2 fruit fly cellular contexts compared by ENCODE assay signal in the genomic region with DNA sequence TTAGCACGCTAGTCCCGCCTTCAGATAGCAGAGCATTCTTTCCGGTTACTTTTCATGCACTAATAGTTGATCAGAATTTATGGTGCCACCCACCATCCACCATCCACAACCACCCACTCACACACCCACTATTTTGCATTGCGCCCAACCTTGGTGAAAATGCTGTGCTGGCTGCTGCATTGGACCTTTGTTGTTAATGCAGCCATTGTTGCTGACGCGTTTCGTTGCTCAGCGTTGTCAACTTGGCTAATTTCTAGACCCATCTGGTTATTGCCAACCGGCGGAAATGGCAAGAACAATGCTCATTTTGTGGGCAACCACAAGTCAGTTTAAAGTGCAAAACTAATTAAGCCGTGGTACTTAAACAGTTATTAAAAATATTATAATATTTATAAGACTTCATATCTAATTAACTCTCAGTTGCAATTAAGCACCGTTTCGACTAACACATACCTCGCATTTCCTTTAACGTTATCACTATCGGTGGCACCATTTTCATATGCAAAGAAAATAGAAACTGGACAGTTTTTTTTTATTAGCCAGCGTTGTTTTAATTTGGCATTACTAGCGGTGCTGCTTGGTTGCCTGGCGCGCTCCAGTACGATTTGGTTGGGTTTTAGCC.
A peak's percentile ranks its signal among the peaks of the same experiment; 100 is the strongest.
TF ChIP-seq lines count a peak whose summit lies in the region.

No protein-coding gene starts in this region.

- no peak for TF ChIP-seq CTCF in whole organism, embryonic (GFP tag; optimal IDR thresholded peaks at IDR 0.05; lab: Kevin White, UChicago)

TF ChIP-seq in whole organism, adult, 20 proteins besides CTCF, POLR2A, EP300 and RAD21:
- TF ChIP-seq ovo (GFP tag; optimal IDR thresholded peaks at IDR 0.05; lab: Kevin White, UChicago) = no peak
- peak; percentile 91 for TF ChIP-seq tj (GFP tag; optimal IDR thresholded peaks at IDR 0.05; lab: Kevin White, UChicago)
- TF ChIP-seq CG1620 (GFP tag; optimal IDR thresholded peaks at IDR 0.05; lab: Kevin White, UChicago) = no peak

TF ChIP-seq in whole organism, embryonic, 481 proteins besides CTCF, POLR2A, EP300 and RAD21:
- TF ChIP-seq CG6791 (GFP tag; IDR thresholded peaks at IDR 0.05; lab: Robert Waterston, UW; ENCODE audit: partially characterized antibody) (peak; percentile 76), vnd (GFP tag; IDR thresholded peaks at IDR 0.05; lab: Robert Waterston, UW; ENCODE audit: partially characterized antibody) (peak; percentile 54), chinmo (GFP tag; IDR thresholded peaks at IDR 0.05; lab: Robert Waterston, UW; ENCODE audit: partially characterized antibody) (0 out of 4 replicates have a peak, but pooled peaks have one; percentile 37), hb (GFP tag; IDR thresholded peaks at IDR 0.05; lab: Robert Waterston, UW; ENCODE audit: partially characterized antibody) (peak; percentile 62; the same call in 1 of the 3 replicates), nerfin-2 (GFP tag; IDR thresholded peaks at IDR 0.05; lab: Robert Waterston, UW; ENCODE audit: partially characterized antibody) (peak; percentile 74), tna (GFP tag; IDR thresholded peaks at IDR 0.05; lab: Robert Waterston, UW; ENCODE audit: partially characterized antibody) (peak; percentile 79), Bgb (GFP tag; IDR thresholded peaks at IDR 0.05; lab: Robert Waterston, UW; ENCODE audit: partially characterized antibody) (peak; percentile 53), HLH4C (GFP tag; IDR thresholded peaks at IDR 0.05; lab: Robert Waterston, UW; ENCODE audit: partially characterized antibody) (peak; percentile 87), Scr (GFP tag; IDR thresholded peaks at IDR 0.05; lab: Robert Waterston, UW; ENCODE audit: partially characterized antibody) (peak; percentile 57), ato (GFP tag; IDR thresholded peaks at IDR 0.05; lab: Robert Waterston, UW; ENCODE audit: partially characterized antibody) (peak; percentile 53), CG12659 (GFP tag; optimal IDR thresholded peaks at IDR 0.05; lab: Kevin White, UChicago) (no peak), sna (GFP tag; IDR thresholded peaks at IDR 0.05; lab: Robert Waterston, UW; ENCODE audit: partially characterized antibody) (0 out of 2 replicates have a peak, but pooled peaks have one; percentile 54), CG14860 (GFP tag; IDR thresholded peaks at IDR 0.05; lab: Robert Waterston, UW; ENCODE audit: partially characterized antibody) (peak; percentile 71), jigr1 (GFP tag; IDR thresholded peaks at IDR 0.05; lab: Robert Waterston, UW) (no peak), CG14441 (GFP tag; IDR thresholded peaks at IDR 0.05; lab: Robert Waterston, UW) (no peak), MTF-1 (GFP tag; optimal IDR thresholded peaks at IDR 0.05; lab: Kevin White, UChicago; ENCODE audit: borderline replicate concordance) (no peak), D19B (GFP tag; optimal IDR thresholded peaks at IDR 0.05; lab: Kevin White, UChicago) (peak; percentile 26), CG7963 (GFP tag; IDR thresholded peaks at IDR 0.05; lab: Robert Waterston, UW; ENCODE audit: partially characterized antibody) (peak; percentile 73; the same call in 1 of the 3 replicates), CG16813 (GFP tag; IDR thresholded peaks at IDR 0.05; lab: Robert Waterston, UW; ENCODE audit: partially characterized antibody) (peak; percentile 69), Ets65A (GFP tag; lab: Kevin White, UChicago) (peak; percentile 76), Dll (GFP tag; IDR thresholded peaks at IDR 0.05; lab: Robert Waterston, UW; ENCODE audit: partially characterized antibody) (0 out of 4 replicates have a peak, but pooled peaks have one; percentile 41), CG2129 (GFP tag; IDR thresholded peaks at IDR 0.05; lab: Robert Waterston, UW; ENCODE audit: partially characterized antibody) (no peak), bbx (GFP tag; IDR thresholded peaks at IDR 0.05; lab: Robert Waterston, UW; ENCODE audit: partially characterized antibody) (peak; percentile 42; the same call in 1 of the 2 replicates), CG13287 (GFP tag; IDR thresholded peaks at IDR 0.05; lab: Robert Waterston, UW; ENCODE audit: partially characterized antibody) (peak; percentile 21; the same call in 1 of the 2 replicates), gcm2 (GFP tag; optimal IDR thresholded peaks at IDR 0.05; lab: Kevin White, UChicago) (no peak), dimm (GFP tag; IDR thresholded peaks at IDR 0.05; lab: Robert Waterston, UW) (no peak)
